Worm (Caenorhabditis elegans) whole organism, L3 larva: ENCODE measurements around the gene H38K22.6.

Experiments used
- aly-2 ChIP-seq: fragments of 150-350 bp; optimal IDR thresholded peaks from 2 replicates; lab custom pipeline; 2014; ENCODE audit warnings: missing biosample characterization, missing genetic modification characterization
- ceh-16 ChIP-seq: sonication (generic microtip); optimal IDR thresholded peaks from 2 replicates; lab custom pipeline; 2017; ENCODE audit warnings: missing biosample characterization, missing genetic modification characterization
- ceh-28 ChIP-seq: fragments of 150-350 bp; optimal IDR thresholded peaks from 2 replicates; lab custom pipeline; 2014; ENCODE audit warnings: missing biosample characterization, missing genetic modification reagents, missing genetic modification characterization
- ceh-9 ChIP-seq: sonication (generic microtip); optimal IDR thresholded peaks from 2 replicates; lab custom pipeline; 2018; ENCODE audit warnings: missing biosample characterization, missing genetic modification characterization
- daf-12 ChIP-seq: fragments of 150-350 bp; optimal IDR thresholded peaks from 2 replicates; lab custom pipeline; 2014; ENCODE audit warnings: missing biosample characterization, missing genetic modification reagents, missing genetic modification characterization
- egl-27 ChIP-seq: sonication (generic microtip); optimal IDR thresholded peaks from 4 replicates; lab custom pipeline; 2017; ENCODE audit warnings: missing biosample characterization, missing genetic modification reagents, missing genetic modification characterization
- egl-5 ChIP-seq: fragments of 150-350 bp; optimal IDR thresholded peaks from 2 replicates; lab custom pipeline; 2017; ENCODE audit warnings: missing biosample characterization, missing genetic modification reagents, missing genetic modification characterization, inconsistent platforms
- elt-3 ChIP-seq, 3 experiments: fragments of 150-350 bp in 1 of 3; sonication (generic microtip) in 2 of 3; optimal IDR thresholded peaks; 2 replicates in 2 of 3; 4 replicates in 1 of 3; lab custom pipeline; 2014 to 2017; ENCODE audit warnings: missing biosample characterization in 3 of 3, missing genetic modification characterization in 3 of 3
- fkh-10 ChIP-seq: sonication (generic microtip); optimal IDR thresholded peaks from 2 replicates; lab custom pipeline; 2017; ENCODE audit warnings: missing biosample characterization, missing genetic modification reagents, missing genetic modification characterization
- fkh-2 ChIP-seq: fragments of 150-350 bp; optimal IDR thresholded peaks from 2 replicates; lab custom pipeline; 2014; ENCODE audit warnings: missing biosample characterization, missing genetic modification reagents, missing genetic modification characterization
- fos-1 ChIP-seq: fragments of 150-350 bp; optimal IDR thresholded peaks from 2 replicates; lab custom pipeline; 2014; ENCODE audit warnings: missing biosample characterization, missing genetic modification characterization
- hmg-11 ChIP-seq: sonication (generic microtip); optimal IDR thresholded peaks from 2 replicates; lab custom pipeline; 2016; ENCODE audit warnings: missing genetic modification characterization, missing compliant biosample characterization
- jun-1 ChIP-seq: fragments of 150-350 bp; optimal IDR thresholded peaks from 2 replicates; lab custom pipeline; 2014; ENCODE audit warnings: missing biosample characterization, missing genetic modification reagents, missing genetic modification characterization
- lin-15B ChIP-seq: fragments of 150-350 bp; optimal IDR thresholded peaks from 2 replicates; lab custom pipeline; 2014; ENCODE audit warnings: missing biosample characterization, missing genetic modification characterization
- lin-39 ChIP-seq: fragments of 150-350 bp; optimal IDR thresholded peaks from 2 replicates; lab custom pipeline; 2018; ENCODE audit warnings: missing biosample characterization, missing genetic modification reagents, missing genetic modification characterization
- lsy-12 ChIP-seq: sonication (generic microtip); optimal IDR thresholded peaks from 2 replicates; lab custom pipeline; 2016; ENCODE audit warnings: mild to moderate bottlenecking, missing genetic modification characterization, missing compliant biosample characterization
- mml-1 ChIP-seq: fragments of 150-350 bp; sonication (generic microtip); optimal IDR thresholded peaks from 3 replicates; lab custom pipeline; 2014; ENCODE audit warnings: missing biosample characterization, missing genetic modification characterization
- nfya-1 ChIP-seq: sonication (generic microtip); optimal IDR thresholded peaks from 2 replicates; lab custom pipeline; 2017; ENCODE audit warnings: missing genetic modification characterization, mild to moderate bottlenecking, missing compliant biosample characterization, antibody characterized with exemption, moderate library complexity; ENCODE audit not compliant: insufficient read depth
- nhr-11 ChIP-seq: fragments of 150-350 bp; optimal IDR thresholded peaks from 2 replicates; lab custom pipeline; 2014; ENCODE audit warnings: missing biosample characterization, missing genetic modification characterization
- nhr-23 ChIP-seq: fragments of 150-350 bp; optimal IDR thresholded peaks from 2 replicates; lab custom pipeline; 2014; ENCODE audit warnings: missing biosample characterization, missing genetic modification reagents, missing genetic modification characterization
- nhr-237 ChIP-seq: fragments of 150-350 bp; optimal IDR thresholded peaks from 2 replicates; lab custom pipeline; 2014; ENCODE audit warnings: missing biosample characterization, missing genetic modification characterization
- nhr-25 ChIP-seq: sonication (generic microtip); optimal IDR thresholded peaks from 2 replicates; lab custom pipeline; 2017; ENCODE audit warnings: missing biosample characterization, missing genetic modification characterization
- nhr-28 ChIP-seq: fragments of 150-350 bp; optimal IDR thresholded peaks from 2 replicates; lab custom pipeline; 2014; ENCODE audit warnings: missing biosample characterization, missing genetic modification characterization
- nhr-43 ChIP-seq: sonication (generic microtip); optimal IDR thresholded peaks from 2 replicates; lab custom pipeline; 2016; ENCODE audit warnings: mild to moderate bottlenecking, missing genetic modification characterization, missing compliant biosample characterization; ENCODE audit not compliant: poor library complexity, severe bottlenecking
- nhr-67 ChIP-seq: fragments of 150-350 bp; optimal IDR thresholded peaks from 2 replicates; lab custom pipeline; 2014; ENCODE audit warnings: missing biosample characterization, missing genetic modification characterization
- nhr-76 ChIP-seq: fragments of 150-350 bp; sonication (generic microtip); optimal IDR thresholded peaks from 5 replicates; lab custom pipeline; 2014; ENCODE audit warnings: missing biosample characterization, missing genetic modification characterization
- pha-4 ChIP-seq: fragments of 150-350 bp; optimal IDR thresholded peaks from 2 replicates; lab custom pipeline; 2014; ENCODE audit warnings: missing biosample characterization, missing genetic modification reagents, missing genetic modification characterization
- pqm-1 ChIP-seq: fragments of 150-350 bp; optimal IDR thresholded peaks from 2 replicates; lab custom pipeline; 2017; ENCODE audit warnings: missing biosample characterization, missing genetic modification characterization, inconsistent platforms
- skn-1 ChIP-seq: fragments of 150-350 bp; optimal IDR thresholded peaks from 2 replicates; lab custom pipeline; 2014; ENCODE audit warnings: missing biosample characterization, missing genetic modification characterization
- snpc-4 ChIP-seq: fragments of 150-350 bp; optimal IDR thresholded peaks from 2 replicates; lab custom pipeline; 2014; ENCODE audit warnings: missing biosample characterization, missing genetic modification characterization
- tbx-2 ChIP-seq: sonication (generic microtip); optimal IDR thresholded peaks from 2 replicates; lab custom pipeline; 2016; ENCODE audit warnings: mild to moderate bottlenecking, missing genetic modification characterization, missing compliant biosample characterization
- unc-39 ChIP-seq: sonication (generic microtip); optimal IDR thresholded peaks from 4 replicates; lab custom pipeline; 2017; ENCODE audit warnings: missing biosample characterization, missing genetic modification characterization
- unc-62 ChIP-seq: fragments of 150-350 bp; sonication (generic microtip); optimal IDR thresholded peaks from 4 replicates; lab custom pipeline; 2014; ENCODE audit warnings: missing biosample characterization, missing genetic modification reagents, missing genetic modification characterization
- zag-1 ChIP-seq: fragments of 150-350 bp; optimal IDR thresholded peaks from 2 replicates; lab custom pipeline; 2014; ENCODE audit warnings: missing biosample characterization, missing genetic modification characterization
- ztf-11 ChIP-seq: fragments of 150-350 bp; optimal IDR thresholded peaks from 2 replicates; lab custom pipeline; 2014; ENCODE audit warnings: missing biosample characterization, missing genetic modification characterization

H38K22.6 gene

ce11 chrIII:4284732-4285165 lies 35.5 kb upstream of the H38K22.6 start (continued):
- peak; percentile 99 for TF ChIP-seq pha-4 (tag; lab: Kevin White, UChicago)
- TF ChIP-seq ztf-11 (tag; lab: Kevin White, UChicago): no peak

ce11 chrIII:4287379-4287778 lies 32.8 kb upstream of the H38K22.6 start, which contains the start of gene R10E4.3:
Gene R10E4.3 (minus strand): TSS chrIII:4287479.
- TF ChIP-seq lin-39 (no peak), egl-27 (tag; lab: Kevin White, UChicago) (no peak), ceh-16 (tag; lab: Kevin White, UChicago) (no peak), daf-12 (tag; lab: Kevin White, UChicago) (no peak), lin-15B (no peak), mml-1 (tag; lab: Kevin White, UChicago) (no peak), nhr-76 (tag; lab: Kevin White, UChicago) (no peak), egl-5 (tag; lab: Kevin White, UChicago) (no peak), ceh-9 (no peak), ceh-28 (tag; lab: Kevin White, UChicago) (no peak), elt-3 (tag; optimal IDR thresholded peaks at IDR 0.05; lab: Kevin White, UChicago) (no peak), tbx-2 (tag; lab: Kevin White, UChicago) (no peak), fos-1 (tag; lab: Kevin White, UChicago) (no peak), pqm-1 (tag; lab: Kevin White, UChicago) (no peak), nhr-237 (tag; lab: Kevin White, UChicago) (no peak), lsy-12 (tag; lab: Kevin White, UChicago) (no peak), snpc-4 (tag; lab: Kevin White, UChicago) (no peak)

ce11 chrIII:4289952-4290351 lies 30.3 kb upstream of the H38K22.6 start:
- TF ChIP-seq egl-5 (tag; lab: Kevin White, UChicago): no peak
- TF ChIP-seq fkh-2: no peak
- no peak for TF ChIP-seq aly-2
- TF ChIP-seq lin-39: no peak
- TF ChIP-seq unc-62 (GFP tag; lab: Kevin White, UChicago): no peak
- TF ChIP-seq nhr-28 (tag; lab: Kevin White, UChicago): no peak
- TF ChIP-seq ceh-16 (tag; lab: Kevin White, UChicago): no peak
- TF ChIP-seq fkh-10: no peak

ce11 chrIII:4291216-4291691 lies 29.0 kb upstream of the H38K22.6 start, which contains the start of gene mcm-5:
Gene mcm-5 (minus strand): TSS chrIII:4291266.
- TF ChIP-seq pha-4 (tag; lab: Kevin White, UChicago) (peak; percentile 69), lin-39 (peak; percentile 37), nhr-23 (tag; lab: Kevin White, UChicago) (peak; percentile 31), nhr-76 (tag; lab: Kevin White, UChicago) (no peak), nhr-25 (tag; lab: Kevin White, UChicago) (peak; percentile 36), lin-15B (peak; percentile 50), hmg-11 (tag; lab: Kevin White, UChicago) (peak; percentile 50), nfya-1 (tag; lab: Kevin White, UChicago) (peak; percentile 56), ceh-28 (tag; lab: Kevin White, UChicago) (peak; percentile 26), zag-1 (no peak), nhr-43 (no peak)

- TF ChIP-seq jun-1 (tag; lab: Kevin White, UChicago) (no peak), lin-39 (no peak), unc-39 (tag; lab: Kevin White, UChicago) (no peak), zag-1 (no peak), nhr-67 (tag; lab: Kevin White, UChicago) (no peak), skn-1 (tag; lab: Kevin White, UChicago) (no peak), nhr-11 (tag; lab: Kevin White, UChicago) (no peak), nhr-43 (no peak), unc-62 (GFP tag; lab: Kevin White, UChicago) (no peak), pqm-1 (tag; lab: Kevin White, UChicago) (no peak), egl-27 (tag; lab: Kevin White, UChicago) (no peak)
Measured at ce11 chrIII:4293108-4293507, 27.1 kb upstream of the H38K22.6 start, which contains the start of gene R10E4.6. Gene R10E4.6 (plus strand): TSS chrIII:4293408.
